Worm (Caenorhabditis elegans) whole organism, mixed stage, embryonic: ENCODE results near the gene C53A5.16.

Experiments used
- elt-3 ChIP-seq: fragments of 150-350 bp; optimal IDR thresholded peaks from 2 replicates; lab custom pipeline; 2014; ENCODE audit warnings: missing biosample characterization, missing genetic modification characterization
- unc-120 ChIP-seq: sonication (generic microtip); optimal IDR thresholded peaks from 2 replicates; lab custom pipeline; 2017; ENCODE audit warnings: missing genetic modification characterization, missing compliant biosample characterization; ENCODE audit not compliant: poor library complexity, severe bottlenecking

- TF ChIP-seq unc-120: no peak
- TF ChIP-seq elt-3 (tag; lab: Kevin White, UChicago): no peak
Measured at ce11 chrV:14498204-14498603, 24.2 kb downstream of the C53A5.16 start.
